Worm (Caenorhabditis elegans) whole organism, early embryonic: Measurements from ENCODE around the gene txt-13.

Source experiments
- ama-1 ChIP-seq: fragments of 150-350 bp; optimal IDR thresholded peaks from 2 replicates; lab custom pipeline; 2014
- flt-1 ChIP-seq: fragments of 200-800 bp; sonication (Bioruptor generic); IDR thresholded peaks from 2 replicates; pipeline ENCODE4 v1.3.6; 2022; ENCODE audit warnings: missing genetic modification characterization, missing compliant biosample characterization
- sea-1 ChIP-seq: fragments of 200-800 bp; sonication (Bioruptor generic); conservative IDR thresholded peaks from 2 replicates; pipeline ENCODE4 v1.3.6; 2022; ENCODE audit warnings: missing genetic modification characterization, missing compliant biosample characterization

DNA sequence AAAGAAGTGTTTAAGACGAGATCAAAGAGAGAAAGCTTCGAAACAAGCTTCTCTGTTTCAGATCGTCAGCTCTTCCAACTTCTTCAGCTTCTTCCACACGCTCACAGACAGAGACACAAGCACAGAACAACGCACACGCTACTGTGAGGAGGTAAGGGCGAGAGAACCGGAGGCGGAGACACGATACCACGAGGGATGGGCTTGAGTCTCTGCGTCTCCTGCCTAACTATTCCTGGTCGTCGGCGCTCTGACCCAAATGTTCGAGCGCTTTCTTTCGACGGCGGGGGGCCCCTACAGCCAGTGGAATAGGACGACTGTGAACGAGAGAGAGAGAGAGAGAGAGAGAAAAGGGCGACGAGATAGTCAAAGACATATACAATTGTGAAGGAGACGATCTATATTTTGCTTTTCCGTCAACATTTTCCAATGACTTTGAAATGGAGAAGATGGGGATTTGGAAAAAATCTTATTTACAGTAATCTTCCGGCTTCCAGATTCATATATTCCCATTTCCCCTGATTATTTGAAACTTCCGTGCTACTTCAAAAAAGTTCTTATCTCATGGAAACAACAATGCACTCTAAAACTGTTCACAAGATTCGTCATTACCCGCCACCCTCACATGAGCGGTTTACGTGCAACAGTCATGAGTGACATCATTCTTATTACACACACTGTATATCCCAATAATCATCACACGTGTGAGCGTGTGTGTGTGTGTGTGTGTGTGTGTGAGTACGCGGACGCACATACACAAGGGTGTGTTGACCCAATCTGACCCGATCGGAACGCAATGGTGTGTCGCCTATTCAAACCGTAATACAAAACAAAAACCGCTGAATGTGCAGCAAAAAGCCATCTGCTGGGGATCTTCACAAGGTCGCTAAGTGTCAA, 21.4 kb upstream of the txt-13 start:
- TF ChIP-seq ama-1 (lab: Kevin White, UChicago) (peak; percentile 28), flt-1 (peak; percentile 54), sea-1 (GFP tag; lab: Robert Waterston, UW) (no peak)
